Worm (Caenorhabditis elegans): ENCODE data around the gene str-136.
A peak's percentile ranks its signal among the peaks of the same experiment; 100 is the strongest.

str-136 gene

ce11 chrV:8300935-8301535 lies 22.3 kb upstream of the str-136 start, which contains the start of gene W02D7.6:
TSS of gene W02D7.6 (minus strand) at chrV:8301507.
- no peak for TF ChIP-seq jun-1 (tag; optimal IDR thresholded peaks at IDR 0.05)
- peak in 1 of 2 experiments; percentile 43 for TF ChIP-seq lin-35 (GFP tag; optimal IDR thresholded peaks at IDR 0.05)
- TF ChIP-seq fos-1 (tag; optimal IDR thresholded peaks at IDR 0.05), result no peak
- TF ChIP-seq nhr-20 (tag; optimal IDR thresholded peaks at IDR 0.05), result no peak
- no peak for TF ChIP-seq aha-1 (tag; optimal IDR thresholded peaks at IDR 0.05)
- no peak for TF ChIP-seq xbp-1 (tag; optimal IDR thresholded peaks at IDR 0.05)
- TF ChIP-seq ets-5 (GFP tag; IDR thresholded peaks at IDR 0.05), result no peak
- peak; percentile 12 for TF ChIP-seq nhr-90 (tag; optimal IDR thresholded peaks at IDR 0.05; ENCODE audit: poor library complexity)
- TF ChIP-seq blmp-1 (tag; optimal IDR thresholded peaks at IDR 0.05), result no peak
- peak in 1 of 2 experiments; percentile 17 for TF ChIP-seq lsy-2 (tag; optimal IDR thresholded peaks at IDR 0.05)
- no peak for TF ChIP-seq nhr-85 (tag)
- TF ChIP-seq unc-86 (tag; optimal IDR thresholded peaks at IDR 0.05), result no peak
- no peak for TF ChIP-seq egl-27 (tag; optimal IDR thresholded peaks at IDR 0.05)
- TF ChIP-seq pag-3 (tag; optimal IDR thresholded peaks at IDR 0.05; ENCODE audit: borderline replicate concordance, insufficient read depth), result no peak
- no peak for TF ChIP-seq fkh-8 (tag; optimal IDR thresholded peaks at IDR 0.05)
- TF ChIP-seq unc-130 (tag; optimal IDR thresholded peaks at IDR 0.05), result no peak
- no peak for TF ChIP-seq F16B12.6 (tag; optimal IDR thresholded peaks at IDR 0.05)
- no peak for TF ChIP-seq fkh-10 (GFP tag; optimal IDR thresholded peaks at IDR 0.05)
- no peak for TF ChIP-seq unc-98 (GFP tag; IDR thresholded peaks at IDR 0.05)
- TF ChIP-seq nhr-76 (tag; optimal IDR thresholded peaks at IDR 0.05), result no peak
- TF ChIP-seq fkh-4 (tag; optimal IDR thresholded peaks at IDR 0.05; ENCODE audit: borderline replicate concordance), result no peak
- no peak for TF ChIP-seq ceh-63 (GFP tag; optimal IDR thresholded peaks at IDR 0.05)
- TF ChIP-seq mep-1 (tag; optimal IDR thresholded peaks at IDR 0.05), result no peak
- no peak for TF ChIP-seq alr-1 (tag; optimal IDR thresholded peaks at IDR 0.05; ENCODE audit: borderline replicate concordance)
- no peak for TF ChIP-seq sox-4 (tag; optimal IDR thresholded peaks at IDR 0.05)
- no peak for TF ChIP-seq unc-62 (GFP tag; optimal IDR thresholded peaks at IDR 0.05)
- no peak for TF ChIP-seq tlp-1 (tag; optimal IDR thresholded peaks at IDR 0.05)
- TF ChIP-seq nhr-12 (tag; optimal IDR thresholded peaks at IDR 0.05), result no peak
- TF ChIP-seq elt-2 (tag; optimal IDR thresholded peaks at IDR 0.05), result no peak
- TF ChIP-seq Y116A8C.19 (tag; optimal IDR thresholded peaks at IDR 0.05; ENCODE audit: borderline replicate concordance), result no peak
- TF ChIP-seq nhr-84 (tag; optimal IDR thresholded peaks at IDR 0.05), result no peak
- no peak for TF ChIP-seq snpc-4 (tag; optimal IDR thresholded peaks at IDR 0.05)
- no peak for TF ChIP-seq hpl-2 (GFP tag; optimal IDR thresholded peaks at IDR 0.05)
- TF ChIP-seq hlh-4 (tag; optimal IDR thresholded peaks at IDR 0.05), result no peak
- no peak for TF ChIP-seq zag-1 (tag; optimal IDR thresholded peaks at IDR 0.05)
- TF ChIP-seq hlh-17 (GFP tag; optimal IDR thresholded peaks at IDR 0.05; ENCODE audit: borderline replicate concordance), result no peak
- TF ChIP-seq zip-4 (GFP tag; optimal IDR thresholded peaks at IDR 0.05), result no peak
- no peak for TF ChIP-seq nhr-11 (tag; optimal IDR thresholded peaks at IDR 0.05)
- no peak for TF ChIP-seq unc-30 (tag; optimal IDR thresholded peaks at IDR 0.05)
- no peak for TF ChIP-seq rnt-1 (tag; optimal IDR thresholded peaks at IDR 0.05)
- no peak for TF ChIP-seq C34B4.2 (tag; optimal IDR thresholded peaks at IDR 0.05)
- no peak for TF ChIP-seq dsc-1 (tag; optimal IDR thresholded peaks at IDR 0.05)
- peak; percentile 18 for TF ChIP-seq nhr-71 (tag; optimal IDR thresholded peaks at IDR 0.05)
- no peak for TF ChIP-seq nhr-19 (GFP tag; conservative IDR thresholded peaks at IDR 0.05)
- TF ChIP-seq egl-13 (tag; optimal IDR thresholded peaks at IDR 0.05), result no peak
- TF ChIP-seq snu-23 (GFP tag; optimal IDR thresholded peaks at IDR 0.05), result peak; percentile 3
- TF ChIP-seq lin-39 (tag; optimal IDR thresholded peaks at IDR 0.05), result no peak
- peak; percentile 10 to 27 for TF ChIP-seq efl-1 (optimal IDR thresholded peaks at IDR 0.05)
- TF ChIP-seq efl-1 (GFP tag; optimal IDR thresholded peaks at IDR 0.05 in 1 of 2), result peak; percentile 43 to 89
- TF ChIP-seq nhr-77 (tag; optimal IDR thresholded peaks at IDR 0.05), result no peak
- TF ChIP-seq irx-1 (tag; optimal IDR thresholded peaks at IDR 0.05), result no peak
- TF ChIP-seq lin-14 (GFP tag; optimal IDR thresholded peaks at IDR 0.05), result no peak
- no peak for TF ChIP-seq vab-15 (tag; optimal IDR thresholded peaks at IDR 0.05)

All from whole organism, L1 larva.